Worm (Caenorhabditis elegans): Measurements from ENCODE around the gene F56D2.5.
A peak's percentile ranks its signal among the peaks of the same experiment; 100 is the strongest.

- TF ChIP-seq cebp-2 (GFP tag; IDR thresholded peaks at IDR 0.05): no peak
- no peak for TF ChIP-seq cebp-1 (GFP tag; IDR thresholded peaks at IDR 0.05)
- peak; percentile 83 for TF ChIP-seq cebp-1 (tag; optimal IDR thresholded peaks at IDR 0.05)
- peak; percentile 58 for TF ChIP-seq rcor-1 (GFP tag; IDR thresholded peaks at IDR 0.05)
- no peak for TF ChIP-seq unc-62 (GFP tag; optimal IDR thresholded peaks at IDR 0.05)
- TF ChIP-seq lin-54 (GFP tag; optimal IDR thresholded peaks at IDR 0.05): peak; percentile 81
- no peak for TF ChIP-seq ceh-79 (tag; optimal IDR thresholded peaks at IDR 0.05)
- no peak for TF ChIP-seq nfya-1 (tag; optimal IDR thresholded peaks at IDR 0.05; ENCODE audit: borderline replicate concordance, insufficient read depth)
- no peak for TF ChIP-seq mes-4 (tag; optimal IDR thresholded peaks at IDR 0.05)
- TF ChIP-seq mcd-1 (GFP tag; IDR thresholded peaks at IDR 0.05): peak; percentile 74
- TF ChIP-seq F49E8.2 (tag; optimal IDR thresholded peaks at IDR 0.05; ENCODE audit: insufficient read depth): no peak
- TF ChIP-seq F57C9.4 (tag; optimal IDR thresholded peaks at IDR 0.05): no peak
- TF ChIP-seq K11D2.4 (GFP tag; IDR thresholded peaks at IDR 0.05): no peak
- TF ChIP-seq lin-35 (GFP tag; optimal IDR thresholded peaks at IDR 0.05): peak in 2 of 3 experiments; percentile 60 to 75
- no peak for TF ChIP-seq Y67H2A.10 (GFP tag; conservative IDR thresholded peaks at IDR 0.05)
Measured at ce11 chrIII:5554884-5555500, 26.2 kb downstream of the F56D2.5 start, which contains the start of the genes nmad-1 and hach-1.

Measured in whole organism, young adult.